Worm (Caenorhabditis elegans): ENCODE measurements around the gene C17H11.4.
A peak's percentile ranks its signal among the peaks of the same experiment; 100 is the strongest.

Gene C17H11.4

DNA sequence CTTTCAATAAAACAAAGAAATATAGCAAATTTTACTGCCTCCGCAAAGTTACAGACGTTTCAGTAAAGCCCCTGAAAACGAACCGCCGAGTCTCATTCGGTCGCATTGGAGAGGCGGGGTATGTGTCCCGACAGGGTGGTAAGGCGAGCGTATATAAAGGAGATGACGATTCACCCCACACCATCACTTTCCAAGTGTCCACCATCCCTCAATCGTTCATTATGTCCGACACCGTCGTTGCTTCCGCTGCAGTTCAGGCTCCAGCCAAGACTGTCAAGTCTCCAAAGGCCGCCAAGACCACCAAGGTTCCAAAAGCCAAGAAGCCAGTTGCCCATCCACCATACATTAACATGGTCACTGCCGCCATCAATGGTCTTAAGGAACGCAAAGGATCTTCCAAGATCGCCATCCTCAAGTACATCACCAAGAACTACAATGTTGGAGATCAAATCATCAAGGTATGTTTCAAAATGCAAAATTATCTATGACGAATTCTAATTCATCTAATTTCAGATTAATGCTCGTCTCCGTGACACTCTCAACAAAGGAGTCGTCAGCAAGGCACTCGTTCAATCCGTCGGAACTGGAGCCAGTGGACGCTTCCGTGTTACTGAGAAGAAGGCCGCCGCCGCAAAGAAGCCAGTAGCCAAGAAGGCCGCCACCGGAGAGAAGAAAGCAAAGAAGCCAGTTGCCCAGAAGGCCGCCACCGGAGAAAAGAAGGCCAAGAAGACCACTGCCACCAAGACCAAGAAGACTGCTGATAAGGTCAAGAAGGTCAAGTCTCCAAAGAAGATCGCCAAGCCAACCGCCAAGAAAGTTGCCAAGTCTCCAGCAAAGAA, 22.2 kb downstream of the C17H11.4 start, which contains the start of gene hil-3:
hil-3 (plus strand) TSS at position 195 of the 839 bp plus-strand sequence.
- TF ChIP-seq scrt-1 (GFP tag; IDR thresholded peaks at IDR 0.05) (0 out of 2 replicates have a peak, but pooled peaks have one; percentile 14), hmbx-1 (tag; optimal IDR thresholded peaks at IDR 0.05) (no peak), B0310.2 (tag; optimal IDR thresholded peaks at IDR 0.05) (peak; percentile 69), tbx-11 (GFP tag; IDR thresholded peaks at IDR 0.05) (0 out of 2 replicates have a peak, but pooled peaks have one; percentile 37), ceh-13 (GFP tag; optimal IDR thresholded peaks at IDR 0.05) (no peak), hmg-4 (GFP tag; optimal IDR thresholded peaks at IDR 0.05) (peak; percentile 54), ama-1 (optimal IDR thresholded peaks at IDR 0.05) (peak; percentile 97), sea-1 (GFP tag; conservative IDR thresholded peaks at IDR 0.05) (peak; percentile 81), ets-7 (tag; optimal IDR thresholded peaks at IDR 0.05) (no peak), tra-4 (tag; optimal IDR thresholded peaks at IDR 0.05) (no peak), pes-1 (GFP tag; IDR thresholded peaks at IDR 0.05) (peak; percentile 42; the same call in 1 of the 2 replicates), aly-1 (tag; optimal IDR thresholded peaks at IDR 0.05) (peak; percentile 21), flt-1 (GFP tag; IDR thresholded peaks at IDR 0.05) (no peak), hnd-1 (tag; optimal IDR thresholded peaks at IDR 0.05) (no peak), F13C5.2 (tag; optimal IDR thresholded peaks at IDR 0.05) (peak; percentile 3), ceh-36 (tag; optimal IDR thresholded peaks at IDR 0.05) (peak; percentile 55), tbx-37 (GFP tag; conservative IDR thresholded peaks at IDR 0.05) (0 out of 2 replicates have a peak, but pooled peaks have one; percentile 19)

DNA sequence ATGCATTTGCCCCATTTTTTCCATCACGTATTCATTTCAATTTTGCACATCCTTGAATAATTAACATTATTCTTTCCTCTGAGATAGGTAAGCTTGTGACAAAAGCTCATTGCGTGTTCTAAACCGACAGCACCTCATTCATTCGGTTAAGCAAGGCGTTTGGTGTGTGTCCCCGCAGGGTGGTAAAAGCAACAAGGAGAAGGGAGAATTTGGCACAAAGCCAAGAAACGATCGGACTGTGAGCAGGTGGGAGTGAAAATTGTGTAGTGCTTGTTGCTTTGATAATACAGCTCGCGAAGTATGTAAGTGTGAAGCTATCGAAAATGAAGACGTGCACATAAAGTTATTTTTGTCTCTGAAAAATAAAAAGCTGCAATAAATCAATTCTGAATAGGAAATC, 24.3 kb downstream of the C17H11.4 start:
- TF ChIP-seq ceh-36 (tag; optimal IDR thresholded peaks at IDR 0.05): no peak
- no peak for TF ChIP-seq hnd-1 (tag; optimal IDR thresholded peaks at IDR 0.05)
- TF ChIP-seq ceh-13 (GFP tag; optimal IDR thresholded peaks at IDR 0.05): no peak
- no peak for TF ChIP-seq F13C5.2 (tag; optimal IDR thresholded peaks at IDR 0.05)
- no peak for TF ChIP-seq tbx-11 (GFP tag; IDR thresholded peaks at IDR 0.05)
- TF ChIP-seq ama-1 (optimal IDR thresholded peaks at IDR 0.05): no peak
- no peak for TF ChIP-seq hmbx-1 (tag; optimal IDR thresholded peaks at IDR 0.05)
- no peak for TF ChIP-seq tbx-37 (GFP tag; conservative IDR thresholded peaks at IDR 0.05)
- TF ChIP-seq ets-7 (tag; optimal IDR thresholded peaks at IDR 0.05): no peak
- no peak for TF ChIP-seq B0310.2 (tag; optimal IDR thresholded peaks at IDR 0.05)
- TF ChIP-seq sea-1 (GFP tag; conservative IDR thresholded peaks at IDR 0.05): peak; percentile 65; the same call in 1 of the 2 replicates
- peak; percentile 31; the same call in 1 of the 2 replicates for TF ChIP-seq pes-1 (GFP tag; IDR thresholded peaks at IDR 0.05)
- peak; percentile 59; the same call in 1 of the 2 replicates for TF ChIP-seq flt-1 (GFP tag; IDR thresholded peaks at IDR 0.05)
- TF ChIP-seq tra-4 (tag; optimal IDR thresholded peaks at IDR 0.05): no peak
- TF ChIP-seq scrt-1 (GFP tag; IDR thresholded peaks at IDR 0.05): no peak
- TF ChIP-seq hmg-4 (GFP tag; optimal IDR thresholded peaks at IDR 0.05): peak; percentile 73
- no peak for TF ChIP-seq aly-1 (tag; optimal IDR thresholded peaks at IDR 0.05)

DNA sequence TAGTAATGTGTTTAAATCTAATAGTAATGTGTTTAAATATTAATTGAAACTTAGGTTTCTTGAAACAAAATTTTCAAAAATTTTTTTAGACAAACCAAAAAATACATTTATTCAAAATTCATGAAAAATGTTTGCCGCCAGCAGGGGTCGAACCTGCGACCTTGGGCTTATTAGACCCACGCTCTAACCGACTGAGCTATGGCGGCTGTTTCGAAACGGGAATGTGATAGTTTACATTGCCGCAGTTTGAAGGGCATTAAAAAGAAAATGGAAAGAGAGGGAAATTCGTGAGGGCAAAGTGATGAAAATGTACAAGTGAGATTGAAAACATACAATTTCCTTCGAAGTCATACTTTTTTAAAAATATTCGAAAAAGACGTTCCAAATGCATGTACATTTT, 24.9 kb downstream of the C17H11.4 start:
- TF ChIP-seq ets-7 (tag; optimal IDR thresholded peaks at IDR 0.05) (no peak), flt-1 (GFP tag; IDR thresholded peaks at IDR 0.05) (0 out of 2 replicates have a peak, but pooled peaks have one; percentile 37), pes-1 (GFP tag; IDR thresholded peaks at IDR 0.05) (0 out of 2 replicates have a peak, but pooled peaks have one; percentile 30), ceh-13 (GFP tag; optimal IDR thresholded peaks at IDR 0.05) (no peak), tbx-11 (GFP tag; IDR thresholded peaks at IDR 0.05) (0 out of 2 replicates have a peak, but pooled peaks have one; percentile 27), B0310.2 (tag; optimal IDR thresholded peaks at IDR 0.05) (no peak), tbx-37 (GFP tag; conservative IDR thresholded peaks at IDR 0.05) (0 out of 2 replicates have a peak, but pooled peaks have one; percentile 21), ceh-36 (tag; optimal IDR thresholded peaks at IDR 0.05) (no peak), ama-1 (optimal IDR thresholded peaks at IDR 0.05) (no peak), hmbx-1 (tag; optimal IDR thresholded peaks at IDR 0.05) (no peak), sea-1 (GFP tag; conservative IDR thresholded peaks at IDR 0.05) (peak; percentile 45)

DNA sequence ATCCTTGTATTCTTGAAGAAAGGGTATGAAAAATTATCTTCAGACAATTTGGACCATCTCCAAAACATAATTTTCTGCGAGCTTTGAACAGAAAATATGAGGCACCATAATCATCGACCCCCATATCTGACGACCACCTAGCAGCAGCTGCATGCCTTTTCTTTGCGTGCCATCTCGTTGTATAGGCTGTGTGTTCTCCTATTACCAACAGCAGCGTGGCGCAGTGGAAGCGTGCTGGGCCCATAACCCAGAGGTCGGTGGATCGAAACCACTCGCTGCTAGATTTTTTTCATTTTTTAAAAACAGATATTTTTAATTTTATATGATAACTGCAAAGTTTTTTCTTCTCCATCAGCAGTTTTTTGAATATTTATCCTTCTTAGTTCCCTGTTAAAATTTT, 25.5 kb downstream of the C17H11.4 start:
- TF ChIP-seq ceh-36 (tag; optimal IDR thresholded peaks at IDR 0.05): peak; percentile 93
- TF ChIP-seq hmg-4 (GFP tag; optimal IDR thresholded peaks at IDR 0.05): peak; percentile 97
- TF ChIP-seq B0310.2 (tag; optimal IDR thresholded peaks at IDR 0.05): peak; percentile 87
- peak; percentile 94 for TF ChIP-seq tbx-37 (GFP tag; conservative IDR thresholded peaks at IDR 0.05)
- TF ChIP-seq ets-7 (tag; optimal IDR thresholded peaks at IDR 0.05): peak; percentile 46
- peak; percentile 97 for TF ChIP-seq scrt-1 (GFP tag; IDR thresholded peaks at IDR 0.05)
- peak; percentile 83 for TF ChIP-seq ceh-13 (GFP tag; optimal IDR thresholded peaks at IDR 0.05)
- TF ChIP-seq hmbx-1 (tag; optimal IDR thresholded peaks at IDR 0.05): peak; percentile 71
- TF ChIP-seq ama-1 (optimal IDR thresholded peaks at IDR 0.05): no peak
- peak; percentile 68 for TF ChIP-seq tra-4 (tag; optimal IDR thresholded peaks at IDR 0.05)
- peak; percentile 78 for TF ChIP-seq F13C5.2 (tag; optimal IDR thresholded peaks at IDR 0.05)
- TF ChIP-seq pes-1 (GFP tag; IDR thresholded peaks at IDR 0.05): peak; percentile 98
- peak; percentile 91 for TF ChIP-seq tbx-11 (GFP tag; IDR thresholded peaks at IDR 0.05)
- no peak for TF ChIP-seq aly-1 (tag; optimal IDR thresholded peaks at IDR 0.05)
- peak; percentile 96 for TF ChIP-seq flt-1 (GFP tag; IDR thresholded peaks at IDR 0.05)
- TF ChIP-seq hnd-1 (tag; optimal IDR thresholded peaks at IDR 0.05): peak; percentile 46
- peak; percentile 99 for TF ChIP-seq sea-1 (GFP tag; conservative IDR thresholded peaks at IDR 0.05)

DNA sequence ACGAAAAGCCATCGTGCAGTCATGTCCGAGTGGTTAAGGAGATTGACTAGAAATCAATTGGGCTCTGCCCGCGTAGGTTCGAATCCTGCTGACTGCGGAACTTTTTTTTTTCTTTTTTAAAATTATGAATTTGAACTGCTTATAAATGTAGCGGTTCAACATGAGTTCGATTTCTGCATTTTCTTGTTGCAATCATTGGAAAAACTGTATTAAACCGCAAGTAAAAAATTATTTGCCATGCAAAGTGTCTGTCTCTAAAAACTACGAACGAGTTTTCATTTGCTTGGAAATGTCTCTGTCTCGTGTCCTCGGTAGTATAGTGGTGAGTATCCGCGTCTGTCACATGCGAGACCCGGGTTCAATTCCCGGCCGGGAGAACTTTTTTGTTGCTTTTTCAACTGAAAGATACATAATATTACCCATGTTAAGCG, 26.0 kb downstream of the C17H11.4 start:
- TF ChIP-seq tbx-37 (GFP tag; conservative IDR thresholded peaks at IDR 0.05) (peak; percentile 79), tbx-11 (GFP tag; IDR thresholded peaks at IDR 0.05) (peak; percentile 58), scrt-1 (GFP tag; IDR thresholded peaks at IDR 0.05) (peak; percentile 61), pes-1 (GFP tag; IDR thresholded peaks at IDR 0.05) (peak; percentile 81), flt-1 (GFP tag; IDR thresholded peaks at IDR 0.05) (peak; percentile 83)

DNA sequence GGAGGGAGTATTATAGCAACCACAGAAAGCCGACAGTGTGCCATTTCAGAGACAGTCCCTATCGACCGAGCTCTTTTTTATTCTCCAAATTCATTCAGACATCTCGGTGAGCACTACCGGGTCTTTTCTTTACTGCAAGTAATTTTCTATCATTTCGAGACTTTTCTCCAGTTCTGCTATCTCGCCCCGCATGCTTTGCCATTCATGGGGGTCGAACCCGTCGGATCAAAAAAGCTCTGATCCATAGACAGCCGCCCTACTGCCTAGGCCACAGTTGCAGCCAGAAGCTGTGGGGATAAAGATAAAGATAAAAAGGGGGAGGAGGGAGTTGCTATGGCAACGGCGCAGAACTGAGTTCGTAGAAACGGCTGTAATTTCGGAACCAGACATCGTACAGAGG, 30.0 kb downstream of the C17H11.4 start:
- TF ChIP-seq F13C5.2 (tag; optimal IDR thresholded peaks at IDR 0.05) (no peak), hmg-4 (GFP tag; optimal IDR thresholded peaks at IDR 0.05) (peak; percentile 43), hnd-1 (tag; optimal IDR thresholded peaks at IDR 0.05) (no peak)
